Fruit fly (Drosophila melanogaster): ENCODE measurements around the gene CG7857.

Gene CG7857

DNA sequence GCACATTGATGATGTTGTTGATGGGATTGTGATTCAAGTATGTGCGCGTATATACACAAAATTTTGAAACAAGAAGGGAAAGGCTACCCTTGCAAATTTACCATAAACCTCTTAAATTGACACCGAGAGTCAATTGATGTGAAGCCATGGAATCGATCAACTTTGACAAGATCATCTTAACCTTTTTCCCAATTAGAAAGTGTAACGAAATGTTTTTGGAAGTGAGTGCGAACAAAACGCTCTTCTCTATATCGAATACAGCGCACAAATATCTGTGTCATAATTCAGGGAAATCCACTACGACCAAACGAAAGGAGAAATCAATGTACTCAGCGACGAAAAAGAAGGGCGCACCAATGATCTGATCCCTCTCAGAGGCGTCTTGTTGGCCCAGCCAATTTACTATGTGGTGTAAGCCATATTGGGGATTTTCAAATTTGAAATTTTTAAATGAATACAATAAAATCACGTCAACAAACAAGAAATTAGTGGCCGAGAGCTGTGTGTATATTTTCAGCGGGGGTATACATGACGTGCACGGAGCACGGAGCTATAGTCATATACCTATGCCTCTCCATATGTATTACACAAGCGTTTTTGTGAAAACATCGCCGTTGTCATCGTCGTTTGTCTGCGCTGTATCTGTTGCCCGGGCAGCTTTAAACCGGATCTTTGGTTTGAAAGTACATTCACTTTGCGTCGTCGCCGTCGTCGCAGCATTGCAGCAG is 28.9 kb upstream of the CG7857 start (continued):
- TF ChIP-seq D19B (GFP tag; optimal IDR thresholded peaks at IDR 0.05), result peak; percentile 11
- no peak for TF ChIP-seq CG10366 (GFP tag; IDR thresholded peaks at IDR 0.05)
- no peak for TF ChIP-seq CG9727 (GFP tag; optimal IDR thresholded peaks at IDR 0.05)
- peak; percentile 33 for TF ChIP-seq bab2 (GFP tag; optimal IDR thresholded peaks at IDR 0.05)
- no peak for TF ChIP-seq CG17612 (GFP tag; IDR thresholded peaks at IDR 0.05)
- peak; percentile 42 for TF ChIP-seq CG17829 (tag; optimal IDR thresholded peaks at IDR 0.05)
- 0 out of 2 replicates have a peak, but pooled peaks have one; percentile 26 for TF ChIP-seq CG4360 (GFP tag; IDR thresholded peaks at IDR 0.05)
- peak in 1 of 2 experiments; percentile 34 for TF ChIP-seq chif (GFP tag; optimal IDR thresholded peaks at IDR 0.05)
- no peak for TF ChIP-seq CG17912 (GFP tag; optimal IDR thresholded peaks at IDR 0.05)
- TF ChIP-seq lilli (GFP tag; optimal IDR thresholded peaks at IDR 0.05), result peak; percentile 29
- no peak; the same call in 2 of the 3 replicates for TF ChIP-seq Dbx (GFP tag; IDR thresholded peaks at IDR 0.05)
- peak; percentile 36 for TF ChIP-seq CG1603 (tag; optimal IDR thresholded peaks at IDR 0.05)
- no peak for TF ChIP-seq CG8478 (optimal IDR thresholded peaks at IDR 0.05)
- TF ChIP-seq CG7357 (GFP tag; IDR thresholded peaks at IDR 0.05), result 0 out of 3 replicates have a peak, but pooled peaks have one; percentile 8
- no peak for TF ChIP-seq gcm2 (GFP tag; optimal IDR thresholded peaks at IDR 0.05)
- no peak for TF ChIP-seq CkIIα-i1 (GFP tag; IDR thresholded peaks at IDR 0.05)
- peak; percentile 5 for TF ChIP-seq cwo (GFP tag; optimal IDR thresholded peaks at IDR 0.05)
- no peak for TF ChIP-seq ssp (GFP tag; IDR thresholded peaks at IDR 0.05)
- no peak for TF ChIP-seq CG1602 (GFP tag; optimal IDR thresholded peaks at IDR 0.05)
- TF ChIP-seq nmo (GFP tag; optimal IDR thresholded peaks at IDR 0.05), result peak; percentile 32
- TF ChIP-seq CG9797 (GFP tag; optimal IDR thresholded peaks at IDR 0.05), result no peak
- no peak for TF ChIP-seq luna (GFP tag; optimal IDR thresholded peaks at IDR 0.05)
- TF ChIP-seq lola (GFP tag; optimal IDR thresholded peaks at IDR 0.05), result no peak
- TF ChIP-seq grn (GFP tag; optimal IDR thresholded peaks at IDR 0.05), result peak; percentile 62
- TF ChIP-seq CG11723 (GFP tag; optimal IDR thresholded peaks at IDR 0.05), result no peak
- TF ChIP-seq Hmr (GFP tag; optimal IDR thresholded peaks at IDR 0.05), result no peak
- TF ChIP-seq CG3847 (GFP tag; IDR thresholded peaks at IDR 0.05), result no peak
- TF ChIP-seq CG15601 (tag; optimal IDR thresholded peaks at IDR 0.05), result peak; percentile 25
- TF ChIP-seq CG2678 (tag; optimal IDR thresholded peaks at IDR 0.05), result peak; percentile 44
- no peak for TF ChIP-seq Neu2 (GFP tag; optimal IDR thresholded peaks at IDR 0.05; ENCODE audit: borderline replicate concordance)
- no peak for TF ChIP-seq CG34224 (GFP tag; IDR thresholded peaks at IDR 0.05; ENCODE audit: partially characterized antibody)
- TF ChIP-seq CG7987 (GFP tag; optimal IDR thresholded peaks at IDR 0.05), result peak; percentile 31
- no peak for TF ChIP-seq gsb (GFP tag; IDR thresholded peaks at IDR 0.05)
- TF ChIP-seq CG31365 (tag; optimal IDR thresholded peaks at IDR 0.05), result no peak
- TF ChIP-seq Ptx1 (GFP tag; IDR thresholded peaks at IDR 0.05), result peak; percentile 36; the same call in 1 of the 2 replicates
- TF ChIP-seq Ravus (GFP tag; IDR thresholded peaks at IDR 0.05), result no peak
- no peak for TF ChIP-seq CG16813 (GFP tag; IDR thresholded peaks at IDR 0.05; ENCODE audit: partially characterized antibody)
- TF ChIP-seq fd96Cb (tag; optimal IDR thresholded peaks at IDR 0.05), result peak; percentile 47
- TF ChIP-seq dmrt11E (tag; optimal IDR thresholded peaks at IDR 0.05), result peak; percentile 19
- TF ChIP-seq gem (tag; optimal IDR thresholded peaks at IDR 0.05), result peak; percentile 45
- TF ChIP-seq sens-2 (GFP tag; IDR thresholded peaks at IDR 0.05), result peak; percentile 40; the same call in 1 of the 2 replicates
- TF ChIP-seq ems (GFP tag; optimal IDR thresholded peaks at IDR 0.05), result peak; percentile 26
- no peak for TF ChIP-seq Poxn (GFP tag; IDR thresholded peaks at IDR 0.05)
- TF ChIP-seq repo (GFP tag; optimal IDR thresholded peaks at IDR 0.05), result no peak
- TF ChIP-seq CG16779 (GFP tag; IDR thresholded peaks at IDR 0.05), result 0 out of 2 replicates have a peak, but pooled peaks have one; percentile 3
- peak; percentile 20 for TF ChIP-seq CG8388 (GFP tag; optimal IDR thresholded peaks at IDR 0.05)
- TF ChIP-seq nau (GFP tag; optimal IDR thresholded peaks at IDR 0.05), result no peak
- TF ChIP-seq slbo (GFP tag; IDR thresholded peaks at IDR 0.05), result 0 out of 2 replicates have a peak, but pooled peaks have one; percentile 5
- TF ChIP-seq Awh (GFP tag; IDR thresholded peaks at IDR 0.05), result peak; percentile 12; the same call in 1 of the 2 replicates
